Fruit fly (Drosophila melanogaster) S2 (cell line): ENCODE data around the gene CG6974.

Source experiments
- CG8478 ChIP-seq: fragments of >200 bp; optimal IDR thresholded peaks from 2 replicates; lab custom pipeline; 2018
- CTCF ChIP-seq, 2 experiments: fragments of >200 bp; optimal IDR thresholded peaks; 2 replicates each; lab custom pipeline; 2018

- TF ChIP-seq CG8478 (lab: Kevin White, UChicago) = no peak
- TF ChIP-seq CTCF (optimal IDR thresholded peaks at IDR 0.05; lab: Kevin White, UChicago) = no peak
Measured at dm6 chr3R:15094218-15094928, 15.3 kb upstream of the CG6974 start.
